Fruit fly (Drosophila melanogaster) whole organism, embryonic: ENCODE data around the gene yrt.

ENCODE experiments used
- Abd-B ChIP-seq: fragments of 200-800 bp; sonication (Bioruptor generic); optimal IDR thresholded peaks from 2 replicates; lab custom pipeline; 2018; ENCODE audit warnings: missing biosample characterization, mild to moderate bottlenecking, missing genetic modification characterization, moderate library complexity
- Ada2b ChIP-seq: fragments of 200-800 bp; sonication (Bioruptor generic); IDR thresholded peaks from 2 replicates; pipeline ENCODE4 v1.3.6; 2022; ENCODE audit warnings: missing biosample characterization, missing genetic modification characterization
- Bgb ChIP-seq: fragments of 200-800 bp; sonication (Bioruptor generic); IDR thresholded peaks from 2 replicates; pipeline ENCODE4 v1.3.6; 2022; ENCODE audit warnings: missing biosample characterization, missing genetic modification characterization; ENCODE audit not compliant: partially characterized antibody
- CG10147 ChIP-seq: fragments of 200-800 bp; sonication (Bioruptor generic); optimal IDR thresholded peaks from 2 replicates; lab custom pipeline; 2019; ENCODE audit warnings: missing biosample characterization, mild to moderate bottlenecking, missing genetic modification characterization, moderate library complexity
- CG10431 ChIP-seq: fragments of 200-800 bp; sonication (Bioruptor generic); optimal IDR thresholded peaks from 3 replicates; lab custom pipeline; 2018; ENCODE audit warnings: missing biosample characterization, mild to moderate bottlenecking, missing genetic modification characterization
- CG12236 ChIP-seq: fragments of 200-800 bp; sonication (Bioruptor generic); optimal IDR thresholded peaks from 2 replicates; lab custom pipeline; 2016; ENCODE audit warnings: missing biosample characterization, missing genetic modification characterization
- CG13624 ChIP-seq: fragments of 200-800 bp; sonication (Bioruptor generic); optimal IDR thresholded peaks from 2 replicates; lab custom pipeline; 2016; ENCODE audit warnings: missing biosample characterization, missing genetic modification characterization
- CG14710 ChIP-seq: fragments of 200-800 bp; sonication (Bioruptor generic); optimal IDR thresholded peaks from 3 replicates; lab custom pipeline; 2019; ENCODE audit warnings: missing biosample characterization, mild to moderate bottlenecking, missing genetic modification characterization, moderate library complexity
- CG17186 ChIP-seq: fragments of 200-800 bp; sonication (Bioruptor generic); optimal IDR thresholded peaks from 3 replicates; lab custom pipeline; 2017; ENCODE audit warnings: missing biosample characterization, missing genetic modification reagents, missing genetic modification characterization
- CG17361 ChIP-seq: fragments of 200-800 bp; sonication (Bioruptor generic); IDR thresholded peaks from 3 replicates; pipeline ENCODE4 v1.3.6; 2022; ENCODE audit warnings: missing biosample characterization, missing genetic modification characterization
- CG2116 ChIP-seq: fragments of 200-800 bp; sonication (Bioruptor generic); optimal IDR thresholded peaks from 3 replicates; lab custom pipeline; 2018; ENCODE audit warnings: missing biosample characterization, mild to moderate bottlenecking, missing genetic modification characterization
- CG2120 ChIP-seq: fragments of 200-800 bp; sonication (Bioruptor generic); optimal IDR thresholded peaks from 3 replicates; lab custom pipeline; 2016; ENCODE audit warnings: missing biosample characterization, missing genetic modification characterization
- CG30020 ChIP-seq: fragments of 200-800 bp; optimal IDR thresholded peaks from 2 replicates; lab custom pipeline; 2019; ENCODE audit warnings: missing biosample characterization, mild to moderate bottlenecking, missing genetic modification characterization, moderate library complexity
- CG31365 ChIP-seq: fragments of 200-800 bp; sonication (Bioruptor generic); optimal IDR thresholded peaks from 2 replicates; lab custom pipeline; 2018; ENCODE audit warnings: missing biosample characterization, mild to moderate bottlenecking, missing genetic modification characterization
- CG3407 ChIP-seq: fragments of 200-800 bp; sonication (Bioruptor generic); optimal IDR thresholded peaks from 2 replicates; lab custom pipeline; 2018; ENCODE audit warnings: missing biosample characterization, mild to moderate bottlenecking, missing genetic modification characterization
- CG8089 ChIP-seq: fragments of 200-800 bp; sonication (Bioruptor generic); optimal IDR thresholded peaks from 3 replicates; lab custom pipeline; 2016; ENCODE audit warnings: missing biosample characterization, missing genetic modification characterization
- CG8478 ChIP-seq: fragments of >200 bp; optimal IDR thresholded peaks from 2 replicates; lab custom pipeline; 2018
- CTCF ChIP-seq: fragments of 200-800 bp; sonication (Bioruptor generic); optimal IDR thresholded peaks from 2 replicates; lab custom pipeline; 2017; ENCODE audit warnings: missing biosample characterization, mild to moderate bottlenecking, missing genetic modification characterization, moderate library complexity
- D ChIP-seq, 2 experiments: fragments of 200-800 bp in 1 of 2; fragments of >200 bp in 1 of 2; sonication (Bioruptor generic) in 1 of 2; optimal IDR thresholded peaks; 2 replicates in 1 of 2; 3 replicates in 1 of 2; lab custom pipeline; 2017; ENCODE audit warnings: mild to moderate bottlenecking in 1 of 2, missing biosample characterization in 1 of 2, missing genetic modification characterization in 1 of 2, missing genetic modification reagents in 1 of 2
- E2f1 ChIP-seq: fragments of 200-800 bp; sonication (Bioruptor generic); IDR thresholded peaks from 2 replicates; pipeline ENCODE4 v1.3.6; 2022; ENCODE audit warnings: missing biosample characterization, missing genetic modification characterization
- E2f2 ChIP-seq: fragments of 200-800 bp; sonication (Bioruptor generic); IDR thresholded peaks from 2 replicates; pipeline ENCODE4 v1.3.6; 2022; ENCODE audit warnings: missing biosample characterization, missing genetic modification characterization
- HHEX ChIP-seq: fragments of 200-800 bp; sonication (Bioruptor generic); optimal IDR thresholded peaks from 3 replicates; lab custom pipeline; 2017; ENCODE audit warnings: missing biosample characterization, mild to moderate bottlenecking, missing genetic modification characterization, missing genetic modification reagents
- HLH4C ChIP-seq: fragments of 200-800 bp; sonication (Bioruptor generic); IDR thresholded peaks from 3 replicates; pipeline ENCODE4 v1.3.6; 2022; ENCODE audit warnings: missing biosample characterization, missing genetic modification characterization; ENCODE audit not compliant: partially characterized antibody
- Jarid2 ChIP-seq: fragments of 200-800 bp; sonication (Bioruptor generic); optimal IDR thresholded peaks from 3 replicates; lab custom pipeline; 2017; ENCODE audit warnings: mild to moderate bottlenecking, missing biosample characterization, missing genetic modification reagents, missing genetic modification characterization
- Lhr ChIP-seq: fragments of 200-800 bp; sonication (Bioruptor generic); optimal IDR thresholded peaks from 3 replicates; lab custom pipeline; 2017; ENCODE audit warnings: mild to moderate bottlenecking, missing biosample characterization, missing genetic modification reagents, missing genetic modification characterization
- Oli ChIP-seq: fragments of 200-800 bp; sonication (Bioruptor generic); optimal IDR thresholded peaks from 2 replicates; lab custom pipeline; 2018; ENCODE audit warnings: missing biosample characterization, mild to moderate bottlenecking, missing genetic modification characterization, moderate library complexity
- Opbp ChIP-seq: fragments of 200-800 bp; sonication (Bioruptor generic); IDR thresholded peaks from 3 replicates; pipeline ENCODE4 v1.3.6; 2022; ENCODE audit warnings: missing biosample characterization, missing genetic modification characterization; ENCODE audit not compliant: partially characterized antibody
- PHDP ChIP-seq: fragments of 200-800 bp; sonication (Bioruptor generic); optimal IDR thresholded peaks from 3 replicates; lab custom pipeline; 2018; ENCODE audit warnings: missing biosample characterization, mild to moderate bottlenecking, missing genetic modification characterization, moderate library complexity
- Rfx ChIP-seq: fragments of 200-800 bp; sonication (Bioruptor generic); IDR thresholded peaks from 2 replicates; pipeline ENCODE4 v1.3.6; 2022; ENCODE audit warnings: missing biosample characterization, missing genetic modification characterization
- Taf1 ChIP-seq: fragments of 200-800 bp; sonication (Bioruptor generic); IDR thresholded peaks from 2 replicates; pipeline ENCODE4 v1.3.6; 2022; ENCODE audit warnings: missing biosample characterization, missing genetic modification characterization
- aop ChIP-seq: fragments of 200-800 bp; sonication (Bioruptor generic); IDR thresholded peaks from 2 replicates; pipeline ENCODE4 v1.3.6; 2022; ENCODE audit warnings: missing biosample characterization, missing genetic modification characterization
- bab2 ChIP-seq: fragments of 200-800 bp; sonication (Bioruptor generic); optimal IDR thresholded peaks from 2 replicates; lab custom pipeline; 2016; ENCODE audit warnings: missing biosample characterization, missing genetic modification characterization
- caup ChIP-seq: fragments of 200-800 bp; sonication (Bioruptor generic); optimal IDR thresholded peaks from 3 replicates; lab custom pipeline; 2017; ENCODE audit warnings: missing biosample characterization, mild to moderate bottlenecking, missing genetic modification characterization, moderate library complexity; ENCODE audit not compliant: severe bottlenecking
- chm ChIP-seq: fragments of 200-800 bp; sonication (Bioruptor generic); IDR thresholded peaks from 2 replicates; pipeline ENCODE4 v1.3.6; 2022; ENCODE audit warnings: missing biosample characterization, missing genetic modification characterization
- crol ChIP-seq: fragments of 200-800 bp; sonication (Bioruptor generic); IDR thresholded peaks from 2 replicates; pipeline ENCODE4 v1.3.6; 2022; ENCODE audit warnings: missing biosample characterization, missing genetic modification characterization
- dmrt11E ChIP-seq: fragments of 200-800 bp; sonication (Bioruptor generic); optimal IDR thresholded peaks from 3 replicates; lab custom pipeline; 2018; ENCODE audit warnings: missing biosample characterization, mild to moderate bottlenecking, missing genetic modification characterization, moderate library complexity
- esg ChIP-seq: fragments of 200-800 bp; sonication (Bioruptor generic); conservative IDR thresholded peaks from 2 replicates; pipeline ENCODE4 v1.3.6; 2022; ENCODE audit warnings: missing biosample characterization, missing genetic modification characterization
- ewg ChIP-seq: fragments of 200-800 bp; sonication (Bioruptor generic); optimal IDR thresholded peaks from 3 replicates; lab custom pipeline; 2017; ENCODE audit warnings: mild to moderate bottlenecking, missing biosample characterization, missing genetic modification reagents, missing genetic modification characterization
- gce ChIP-seq: fragments of 200-800 bp; sonication (Bioruptor generic); IDR thresholded peaks from 3 replicates; pipeline ENCODE4 v1.3.6; 2022; ENCODE audit warnings: missing biosample characterization, missing genetic modification characterization
- kay ChIP-seq: fragments of 200-800 bp; sonication (Bioruptor generic); optimal IDR thresholded peaks from 2 replicates; lab custom pipeline; 2016; ENCODE audit warnings: missing biosample characterization, missing genetic modification characterization
- knrl ChIP-seq: fragments of 200-800 bp; sonication (Bioruptor generic); IDR thresholded peaks from 3 replicates; pipeline ENCODE4 v1.3.6; 2022; ENCODE audit warnings: missing biosample characterization, missing genetic modification characterization; ENCODE audit not compliant: partially characterized antibody
- nau ChIP-seq: fragments of 200-800 bp; sonication (Bioruptor generic); optimal IDR thresholded peaks from 3 replicates; lab custom pipeline; 2017; ENCODE audit warnings: missing biosample characterization, mild to moderate bottlenecking, missing genetic modification characterization, missing genetic modification reagents
- nom ChIP-seq: fragments of 200-800 bp; sonication (Bioruptor generic); optimal IDR thresholded peaks from 2 replicates; lab custom pipeline; 2017; ENCODE audit warnings: missing biosample characterization, missing genetic modification characterization, mild to moderate bottlenecking, moderate library complexity, missing genetic modification reagents
- pb ChIP-seq: fragments of 200-800 bp; sonication (Bioruptor generic); optimal IDR thresholded peaks from 3 replicates; lab custom pipeline; 2016; ENCODE audit warnings: missing biosample characterization, missing genetic modification characterization
- pho ChIP-seq: fragments of 200-800 bp; sonication (Bioruptor generic); optimal IDR thresholded peaks from 2 replicates; lab custom pipeline; 2016; ENCODE audit warnings: missing biosample characterization, missing genetic modification characterization
- sens ChIP-seq: fragments of 200-800 bp; sonication (Bioruptor generic); peaks from one replicate; lab custom pipeline; 2016; ENCODE audit warnings: missing biosample characterization, missing genetic modification characterization
- sqz ChIP-seq: fragments of 200-800 bp; sonication (Bioruptor generic); optimal IDR thresholded peaks from 3 replicates; lab custom pipeline; 2018; ENCODE audit warnings: missing biosample characterization, mild to moderate bottlenecking, missing genetic modification characterization
- tll ChIP-seq, 2 experiments: fragments of 200-800 bp in 1 of 2; fragments of >200 bp in 1 of 2; sonication (Bioruptor generic) in 1 of 2; optimal IDR thresholded peaks; 2 replicates each; lab custom pipeline; 2017 to 2019; ENCODE audit warnings: missing biosample characterization in 2 of 2, missing genetic modification characterization in 2 of 2, mild to moderate bottlenecking in 1 of 2, moderate library complexity in 1 of 2
- unpg ChIP-seq: fragments of 200-800 bp; sonication (Bioruptor generic); optimal IDR thresholded peaks from 3 replicates; lab custom pipeline; 2018; ENCODE audit warnings: missing biosample characterization, mild to moderate bottlenecking, missing genetic modification characterization, moderate library complexity
- vvl ChIP-seq: fragments of 200-800 bp; sonication (Bioruptor generic); IDR thresholded peaks from 2 replicates; pipeline ENCODE4 v1.3.6; 2022; ENCODE audit warnings: missing biosample characterization, missing genetic modification characterization
- wek ChIP-seq: fragments of 200-800 bp; sonication (Bioruptor generic); optimal IDR thresholded peaks from 3 replicates; lab custom pipeline; 2018; ENCODE audit warnings: missing biosample characterization, mild to moderate bottlenecking, missing genetic modification characterization, moderate library complexity

Gene yrt

dm6 chr3R:13450338-13450737 lies 15.6 kb upstream of the yrt start, which contains the start of gene side-IV (continued):
- TF ChIP-seq esg (GFP tag; lab: Robert Waterston, UW) (no peak), nom (GFP tag; lab: Kevin White, UChicago) (no peak), CG17186 (GFP tag; lab: Kevin White, UChicago) (no peak), CTCF (GFP tag; lab: Kevin White, UChicago) (no peak), wek (GFP tag; lab: Kevin White, UChicago) (peak; percentile 37), CG10431 (GFP tag; lab: Kevin White, UChicago) (peak; percentile 14), Abd-B (GFP tag; lab: Kevin White, UChicago) (no peak), tll (GFP tag; optimal IDR thresholded peaks at IDR 0.05; lab: Kevin White, UChicago) (no peak), knrl (GFP tag; lab: Robert Waterston, UW) (peak; percentile 17; the same call in 1 of the 3 replicates), Rfx (GFP tag; lab: Robert Waterston, UW) (no peak), pb (GFP tag; lab: Kevin White, UChicago) (no peak), sqz (GFP tag; lab: Kevin White, UChicago) (no peak), CG30020 (no peak), Opbp (GFP tag; lab: Robert Waterston, UW) (peak; percentile 41; the same call in 2 of the 3 replicates), CG13624 (GFP tag; lab: Kevin White, UChicago) (no peak), kay (no peak), crol (GFP tag; lab: Robert Waterston, UW) (peak; percentile 23; the same call in 1 of the 2 replicates), Taf1 (no peak), CG10147 (peak; percentile 12), Lhr (GFP tag; lab: Kevin White, UChicago) (no peak), chm (GFP tag; lab: Robert Waterston, UW) (peak; percentile 53), CG8478 (lab: Kevin White, UChicago) (peak; percentile 89), CG31365 (tag; lab: Kevin White, UChicago) (no peak), ewg (GFP tag; lab: Kevin White, UChicago) (no peak), caup (GFP tag; lab: Kevin White, UChicago) (no peak), E2f1 (peak; percentile 26; the same call in 1 of the 2 replicates), CG8089 (GFP tag; lab: Kevin White, UChicago) (no peak), Bgb (peak; percentile 60; the same call in 1 of the 2 replicates), gce (GFP tag; lab: Robert Waterston, UW) (no peak)

dm6 chr3R:13448354-13448753 lies 13.6 kb upstream of the yrt start:
- no peak for TF ChIP-seq aop (GFP tag; lab: Robert Waterston, UW)
- no peak for TF ChIP-seq D (optimal IDR thresholded peaks at IDR 0.05; lab: Kevin White, UChicago)
- peak; percentile 61 for TF ChIP-seq D (GFP tag; optimal IDR thresholded peaks at IDR 0.05; lab: Kevin White, UChicago)
- TF ChIP-seq Ada2b (GFP tag; lab: Robert Waterston, UW): no peak
- TF ChIP-seq Oli (tag; lab: Kevin White, UChicago): peak; percentile 54
- peak; percentile 53 for TF ChIP-seq unpg (GFP tag; lab: Kevin White, UChicago)
- peak; percentile 90 for TF ChIP-seq sens (GFP tag; lab: Kevin White, UChicago)
- peak; percentile 32 for TF ChIP-seq PHDP (tag; lab: Kevin White, UChicago)
- peak; percentile 6 for TF ChIP-seq nau (GFP tag; lab: Kevin White, UChicago)
- TF ChIP-seq vvl (GFP tag; lab: Robert Waterston, UW): peak; percentile 37; the same call in 1 of the 2 replicates
- peak; percentile 58 for TF ChIP-seq CG17361
- peak; percentile 16 for TF ChIP-seq HHEX (GFP tag; lab: Kevin White, UChicago)
- peak; percentile 35 for TF ChIP-seq CG3407 (GFP tag; lab: Kevin White, UChicago)
- TF ChIP-seq E2f2 (GFP tag; lab: Robert Waterston, UW): no peak
- no peak for TF ChIP-seq pho (GFP tag; lab: Kevin White, UChicago)
- TF ChIP-seq CG14710 (tag; lab: Kevin White, UChicago): peak; percentile 62
- no peak for TF ChIP-seq CG2116 (GFP tag; lab: Kevin White, UChicago)
- no peak for TF ChIP-seq HLH4C (GFP tag; lab: Robert Waterston, UW)
- peak; percentile 66 for TF ChIP-seq dmrt11E (tag; lab: Kevin White, UChicago)
- TF ChIP-seq Jarid2: no peak
- no peak for TF ChIP-seq CG12236 (GFP tag; lab: Kevin White, UChicago)
- TF ChIP-seq bab2 (GFP tag; lab: Kevin White, UChicago): peak; percentile 15
- no peak for TF ChIP-seq CG2120 (GFP tag; lab: Kevin White, UChicago)
